Worm (Caenorhabditis elegans) whole organism, L3 larva: ENCODE measurements around the gene efr-3.

Experiments used
- ceh-9 ChIP-seq: sonication (generic microtip); optimal IDR thresholded peaks from 2 replicates; lab custom pipeline; 2018; ENCODE audit warnings: missing biosample characterization, missing genetic modification characterization
- elt-2 ChIP-seq: sonication (generic microtip); optimal IDR thresholded peaks from 2 replicates; lab custom pipeline; 2016; ENCODE audit warnings: missing genetic modification reagents, mild to moderate bottlenecking, missing genetic modification characterization, missing compliant biosample characterization
- nhr-23 ChIP-seq: fragments of 150-350 bp; optimal IDR thresholded peaks from 2 replicates; lab custom pipeline; 2014; ENCODE audit warnings: missing biosample characterization, missing genetic modification reagents, missing genetic modification characterization
- nhr-237 ChIP-seq: fragments of 150-350 bp; optimal IDR thresholded peaks from 2 replicates; lab custom pipeline; 2014; ENCODE audit warnings: missing biosample characterization, missing genetic modification characterization
- nhr-77 ChIP-seq: fragments of 150-350 bp; optimal IDR thresholded peaks from 2 replicates; lab custom pipeline; 2014; ENCODE audit warnings: missing biosample characterization, missing genetic modification characterization
- pqm-1 ChIP-seq: fragments of 150-350 bp; optimal IDR thresholded peaks from 2 replicates; lab custom pipeline; 2017; ENCODE audit warnings: missing biosample characterization, missing genetic modification characterization, inconsistent platforms
- zag-1 ChIP-seq: fragments of 150-350 bp; optimal IDR thresholded peaks from 2 replicates; lab custom pipeline; 2014; ENCODE audit warnings: missing biosample characterization, missing genetic modification characterization

ce11 chrII:6345195-6346158 is 24.5 kb upstream of the efr-3 start, which contains the start of gene C32D5.8:
- TF ChIP-seq elt-2 (tag; lab: Kevin White, UChicago), result peak; percentile 20
- no peak for TF ChIP-seq nhr-237 (tag; lab: Kevin White, UChicago)
- no peak for TF ChIP-seq ceh-9 (tag; lab: Kevin White, UChicago)
- TF ChIP-seq zag-1 (tag; lab: Kevin White, UChicago), result no peak
- peak; percentile 23 for TF ChIP-seq pqm-1 (tag; lab: Kevin White, UChicago)
- no peak for TF ChIP-seq nhr-77 (tag; lab: Kevin White, UChicago)
- TF ChIP-seq nhr-23 (tag; lab: Kevin White, UChicago), result no peak
